Fruit fly (Drosophila melanogaster): ENCODE measurements around the gene Ube4A.

Ube4A gene

DNA sequence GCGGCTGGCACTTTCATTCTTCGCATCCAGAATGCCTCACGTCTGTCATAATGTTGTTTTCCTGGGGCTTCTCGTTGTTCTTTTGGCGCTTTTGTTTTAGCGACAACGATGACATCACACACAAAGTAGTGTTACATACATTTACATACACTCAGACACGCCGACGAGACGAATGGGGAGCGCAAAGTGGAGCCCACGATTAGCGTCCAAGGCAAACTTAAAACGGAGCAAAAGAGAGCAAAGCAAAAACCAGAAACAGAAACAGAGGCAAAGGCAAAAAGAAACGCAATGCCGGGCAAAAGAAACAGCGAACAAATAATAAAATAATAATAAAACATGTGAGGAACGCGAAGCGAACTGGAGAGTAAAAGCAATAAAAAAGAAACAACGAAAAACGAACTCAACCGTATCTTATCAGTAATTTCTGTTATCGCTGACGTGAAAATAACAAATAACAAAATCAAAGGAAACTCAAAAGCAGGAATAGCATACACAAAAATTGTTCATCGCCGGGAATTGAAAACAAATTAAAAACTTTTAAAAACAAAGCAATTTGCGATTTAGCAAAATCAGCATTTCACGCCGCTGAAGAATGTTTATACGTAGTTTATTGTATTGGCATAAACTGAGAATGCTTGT, 13.8 kb upstream of the Ube4A start:
- TF ChIP-seq ss (GFP tag; optimal IDR thresholded peaks at IDR 0.05) (peak in 1 of 2 experiments; percentile 52), CG32006 (GFP tag; optimal IDR thresholded peaks at IDR 0.05) (no peak), CG4318 (GFP tag; optimal IDR thresholded peaks at IDR 0.05) (no peak), pdm3 (GFP tag; optimal IDR thresholded peaks at IDR 0.05) (no peak), CG8319 (GFP tag; optimal IDR thresholded peaks at IDR 0.05) (no peak), OdsH (GFP tag; optimal IDR thresholded peaks at IDR 0.05) (no peak), acj6 (GFP tag; optimal IDR thresholded peaks at IDR 0.05) (no peak), fkh (GFP tag; optimal IDR thresholded peaks at IDR 0.05) (peak; percentile 43), vri (GFP tag; optimal IDR thresholded peaks at IDR 0.05) (peak; percentile 72), Eip78C (GFP tag) (peak; percentile 75), CG8119 (GFP tag; IDR thresholded peaks at IDR 0.05) (0 out of 3 replicates have a peak, but pooled peaks have one; percentile 26), salr (GFP tag; optimal IDR thresholded peaks at IDR 0.05) (no peak), CG8632 (GFP tag; optimal IDR thresholded peaks at IDR 0.05) (no peak), CG11762 (GFP tag; optimal IDR thresholded peaks at IDR 0.05; ENCODE audit: insufficient read depth) (no peak), Lpt (GFP tag; optimal IDR thresholded peaks at IDR 0.05) (no peak), Hr4 (GFP tag; optimal IDR thresholded peaks at IDR 0.05) (no peak), CG6276 (GFP tag; optimal IDR thresholded peaks at IDR 0.05) (peak; percentile 34), CG31627 (GFP tag; optimal IDR thresholded peaks at IDR 0.05) (no peak), CG15336 (GFP tag; IDR thresholded peaks at IDR 0.05) (no peak), svp (GFP tag) (peak; percentile 71), Eip75B (GFP tag; optimal IDR thresholded peaks at IDR 0.05) (no peak), CG9139 (GFP tag; optimal IDR thresholded peaks at IDR 0.05) (no peak), CG10669 (GFP tag; optimal IDR thresholded peaks at IDR 0.05) (no peak), spab (GFP tag; optimal IDR thresholded peaks at IDR 0.05) (no peak), CG7368 (GFP tag; optimal IDR thresholded peaks at IDR 0.05) (no peak), CG6792 (GFP tag; optimal IDR thresholded peaks at IDR 0.05) (no peak), achi (GFP tag; optimal IDR thresholded peaks at IDR 0.05) (no peak), net (GFP tag; optimal IDR thresholded peaks at IDR 0.05) (no peak), Blimp-1 (GFP tag; optimal IDR thresholded peaks at IDR 0.05) (no peak), Sox102F (GFP tag; optimal IDR thresholded peaks at IDR 0.05) (peak; percentile 1), CG6163 (GFP tag; IDR thresholded peaks at IDR 0.05) (peak; percentile 86; the same call in 2 of the 3 replicates), lz (GFP tag; optimal IDR thresholded peaks at IDR 0.05) (no peak), dac (GFP tag; optimal IDR thresholded peaks at IDR 0.05) (no peak), Ets21C (GFP tag; optimal IDR thresholded peaks at IDR 0.05) (no peak), CG10631 (GFP tag; optimal IDR thresholded peaks at IDR 0.05) (no peak), CG34406 (GFP tag; optimal IDR thresholded peaks at IDR 0.05) (no peak), CG3032 (tag; optimal IDR thresholded peaks at IDR 0.05) (no peak), Eip93F (GFP tag; optimal IDR thresholded peaks at IDR 0.05) (peak; percentile 44), Gug (GFP tag; IDR thresholded peaks at IDR 0.05) (no peak), Sox15 (GFP tag; optimal IDR thresholded peaks at IDR 0.05) (no peak), CG3919 (GFP tag; optimal IDR thresholded peaks at IDR 0.05) (no peak), CG16779 (tag; optimal IDR thresholded peaks at IDR 0.05) (peak; percentile 45), Hr39 (GFP tag; optimal IDR thresholded peaks at IDR 0.05) (no peak), Smox (GFP tag; optimal IDR thresholded peaks at IDR 0.05) (no peak), dsx (GFP tag; optimal IDR thresholded peaks at IDR 0.05; ENCODE audit: poor library complexity, severe bottlenecking) (peak; percentile 72), topi (GFP tag; optimal IDR thresholded peaks at IDR 0.05) (no peak), CG11294 (GFP tag; IDR thresholded peaks at IDR 0.05) (no peak), esn (GFP tag; optimal IDR thresholded peaks at IDR 0.05) (no peak), eg (GFP tag; IDR thresholded peaks at IDR 0.05) (no peak), CG11902 (GFP tag; optimal IDR thresholded peaks at IDR 0.05) (no peak), Hr38 (GFP tag; optimal IDR thresholded peaks at IDR 0.05) (no peak), CG6854 (GFP tag; optimal IDR thresholded peaks at IDR 0.05) (no peak)

Data from whole organism, prepupa.